Fruit fly (Drosophila melanogaster) whole organism, embryonic: ENCODE measurements around the gene CG4658.

ENCODE experiments used
- CG10321 ChIP-seq: fragments of 200-800 bp; sonication (Bioruptor generic); IDR thresholded peaks from 2 replicates; pipeline ENCODE4 v1.3.6; 2022; ENCODE audit warnings: missing biosample characterization, missing genetic modification characterization
- CG13424 ChIP-seq: fragments of 200-800 bp; sonication (Bioruptor generic); optimal IDR thresholded peaks from 2 replicates; lab custom pipeline; 2019; ENCODE audit warnings: missing biosample characterization, mild to moderate bottlenecking, missing genetic modification characterization, moderate library complexity
- CG15696 ChIP-seq: fragments of 200-800 bp; sonication (Bioruptor generic); optimal IDR thresholded peaks from 2 replicates; lab custom pipeline; 2019; ENCODE audit warnings: missing biosample characterization, mild to moderate bottlenecking, missing genetic modification characterization, moderate library complexity
- chinmo ChIP-seq: fragments of 200-800 bp; sonication (Bioruptor generic); IDR thresholded peaks from 4 replicates; pipeline ENCODE4 v1.3.6; 2022; ENCODE audit warnings: missing biosample characterization, missing genetic modification characterization; ENCODE audit not compliant: partially characterized antibody
- pros ChIP-seq: fragments of 200-800 bp; sonication (Bioruptor generic); optimal IDR thresholded peaks from 3 replicates; lab custom pipeline; 2019; ENCODE audit warnings: missing biosample characterization, mild to moderate bottlenecking, missing genetic modification characterization, moderate library complexity

- TF ChIP-seq CG15696 (tag; lab: Kevin White, UChicago) (no peak), CG10321 (GFP tag; lab: Robert Waterston, UW) (no peak), pros (GFP tag; lab: Kevin White, UChicago) (no peak), CG13424 (peak; percentile 40), chinmo (peak; percentile 80; the same call in 1 of the 4 replicates)
These were observed 48.4 kb upstream of the CG4658 start, which contains the start of gene CG13124 for dm6 chr2L:9908468-9908967.
